Worm (Caenorhabditis elegans) whole organism, mixed stage, embryonic: Measurements from ENCODE around the gene nhr-255.

ENCODE experiments used
- M03D4.4 ChIP-seq: sonication (generic microtip); optimal IDR thresholded peaks from 2 replicates; lab custom pipeline; 2017; ENCODE audit warnings: mild to moderate bottlenecking, missing genetic modification characterization, missing compliant biosample characterization
- bed-3 ChIP-seq: fragments of 200-800 bp; sonication (Bioruptor generic); optimal IDR thresholded peaks from 3 replicates; lab custom pipeline; 2018; ENCODE audit warnings: mild to moderate bottlenecking, missing genetic modification characterization, moderate library complexity, missing compliant biosample characterization
- blmp-1 ChIP-seq: fragments of 150-350 bp; optimal IDR thresholded peaks from 2 replicates; lab custom pipeline; 2014; ENCODE audit warnings: missing biosample characterization, missing genetic modification characterization
- ceh-39 ChIP-seq: fragments of 150-350 bp; optimal IDR thresholded peaks from 2 replicates; lab custom pipeline; 2014; ENCODE audit warnings: missing biosample characterization, missing genetic modification characterization
- ceh-43 ChIP-seq: fragments of 200-800 bp; sonication (Bioruptor generic); optimal IDR thresholded peaks from 2 replicates; lab custom pipeline; 2018; ENCODE audit warnings: mild to moderate bottlenecking, missing genetic modification characterization, moderate library complexity, missing compliant biosample characterization
- ces-1 ChIP-seq: fragments of 150-350 bp; optimal IDR thresholded peaks from 2 replicates; lab custom pipeline; 2014; ENCODE audit warnings: missing biosample characterization, missing genetic modification reagents, missing genetic modification characterization
- cnd-1 ChIP-seq: fragments of 200-800 bp; sonication (Bioruptor generic); optimal IDR thresholded peaks from 2 replicates; lab custom pipeline; 2018; ENCODE audit warnings: mild to moderate bottlenecking, missing genetic modification characterization, missing compliant biosample characterization
- drap-1 ChIP-seq: fragments of 200-800 bp; sonication (Bioruptor generic); optimal IDR thresholded peaks from 3 replicates; lab custom pipeline; 2018; ENCODE audit warnings: mild to moderate bottlenecking, missing genetic modification characterization, missing compliant biosample characterization
- flh-1 ChIP-seq: fragments of 200-800 bp; sonication (Bioruptor generic); optimal IDR thresholded peaks from 2 replicates; lab custom pipeline; 2018; ENCODE audit warnings: mild to moderate bottlenecking, missing genetic modification characterization, moderate library complexity, missing compliant biosample characterization
- ham-2 ChIP-seq: fragments of 200-800 bp; sonication (Bioruptor generic); optimal IDR thresholded peaks from 2 replicates; lab custom pipeline; 2018; ENCODE audit warnings: mild to moderate bottlenecking, missing genetic modification characterization, missing compliant biosample characterization
- hlh-1 ChIP-seq: fragments of 150-350 bp; optimal IDR thresholded peaks from 2 replicates; lab custom pipeline; 2014; ENCODE audit warnings: missing biosample characterization, missing genetic modification reagents, missing genetic modification characterization
- lin-13 ChIP-seq: fragments of 150-350 bp; optimal IDR thresholded peaks from 2 replicates; lab custom pipeline; 2014; ENCODE audit warnings: missing biosample characterization, missing genetic modification characterization
- lsy-2 ChIP-seq: fragments of 150-350 bp; optimal IDR thresholded peaks from 2 replicates; lab custom pipeline; 2014; ENCODE audit warnings: missing biosample characterization, missing genetic modification characterization
- mab-5 ChIP-seq: fragments of 150-350 bp; optimal IDR thresholded peaks from 2 replicates; lab custom pipeline; 2014; ENCODE audit warnings: missing biosample characterization, missing genetic modification characterization
- mep-1 ChIP-seq: fragments of 150-350 bp; optimal IDR thresholded peaks from 2 replicates; lab custom pipeline; 2017; ENCODE audit warnings: missing biosample characterization, missing genetic modification reagents, missing genetic modification characterization, inconsistent platforms
- mls-2 ChIP-seq: sonication (generic microtip); optimal IDR thresholded peaks from 2 replicates; lab custom pipeline; 2016; ENCODE audit warnings: mild to moderate bottlenecking, missing genetic modification characterization, moderate library complexity, missing compliant biosample characterization
- nhr-2 ChIP-seq: fragments of 150-350 bp; optimal IDR thresholded peaks from 2 replicates; lab custom pipeline; 2014; ENCODE audit warnings: missing biosample characterization, missing genetic modification characterization
- nhr-237 ChIP-seq: fragments of 150-350 bp; optimal IDR thresholded peaks from 2 replicates; lab custom pipeline; 2014; ENCODE audit warnings: missing biosample characterization, missing genetic modification characterization
- nhr-28 ChIP-seq: fragments of 150-350 bp; optimal IDR thresholded peaks from 2 replicates; lab custom pipeline; 2014; ENCODE audit warnings: missing biosample characterization, missing genetic modification characterization
- nhr-76 ChIP-seq: sonication (generic microtip); optimal IDR thresholded peaks from 2 replicates; lab custom pipeline; 2017; ENCODE audit warnings: missing biosample characterization, missing genetic modification characterization
- pha-4 ChIP-seq: fragments of 150-350 bp; optimal IDR thresholded peaks from 2 replicates; lab custom pipeline; 2018; ENCODE audit warnings: missing biosample characterization, missing genetic modification reagents, missing genetic modification characterization
- sem-2 ChIP-seq: fragments of 200-800 bp; sonication (Bioruptor generic); optimal IDR thresholded peaks from 2 replicates; lab custom pipeline; 2018; ENCODE audit warnings: mild to moderate bottlenecking, missing genetic modification characterization, missing compliant biosample characterization
- sptf-1 ChIP-seq: sonication (generic microtip); optimal IDR thresholded peaks from 2 replicates; lab custom pipeline; 2017; ENCODE audit warnings: mild to moderate bottlenecking, missing genetic modification characterization, moderate library complexity, missing compliant biosample characterization
- unc-120 ChIP-seq: sonication (generic microtip); optimal IDR thresholded peaks from 2 replicates; lab custom pipeline; 2017; ENCODE audit warnings: missing genetic modification characterization, missing compliant biosample characterization; ENCODE audit not compliant: poor library complexity, severe bottlenecking
- unc-39 ChIP-seq: fragments of 150-350 bp; optimal IDR thresholded peaks from 2 replicates; lab custom pipeline; 2014; ENCODE audit warnings: missing biosample characterization, missing genetic modification characterization
- unc-62 ChIP-seq: fragments of 150-350 bp; optimal IDR thresholded peaks from 2 replicates; lab custom pipeline; 2014; ENCODE audit warnings: missing biosample characterization, missing genetic modification reagents, missing genetic modification characterization
- zip-8 ChIP-seq: fragments of 150-350 bp; optimal IDR thresholded peaks from 2 replicates; lab custom pipeline; 2014; ENCODE audit warnings: missing biosample characterization, missing genetic modification characterization
- ztf-11 ChIP-seq: fragments of 150-350 bp; optimal IDR thresholded peaks from 2 replicates; lab custom pipeline; 2014; ENCODE audit warnings: missing biosample characterization, missing genetic modification characterization

Gene nhr-255

ce11 chrX:15771411-15771810, 29.0 kb downstream of the nhr-255 start, which contains the start of gene Y7A5A.1:
Gene Y7A5A.1 (minus strand): TSS chrX:15771493.
- TF ChIP-seq ztf-11 (no peak), nhr-76 (no peak), unc-120 (tag; lab: Kevin White, UChicago) (no peak), pha-4 (tag; lab: Kevin White, UChicago) (no peak), nhr-237 (tag; lab: Kevin White, UChicago) (no peak), unc-39 (no peak), drap-1 (GFP tag; lab: Kevin White, UChicago) (no peak), ceh-43 (no peak), hlh-1 (no peak), unc-62 (GFP tag; lab: Kevin White, UChicago) (no peak), sptf-1 (tag; lab: Kevin White, UChicago) (no peak), M03D4.4 (tag; lab: Kevin White, UChicago) (no peak)

ce11 chrX:15772674-15773073, 30.3 kb downstream of the nhr-255 start, which contains the start of gene Y7A5A.2:
Gene Y7A5A.2 (minus strand): TSS chrX:15772735.
- TF ChIP-seq nhr-28 (tag; lab: Kevin White, UChicago) (no peak), blmp-1 (tag; lab: Kevin White, UChicago) (peak; percentile 40)

ce11 chrX:15773262-15773908, 31.0 kb downstream of the nhr-255 start, which contains the start of gene Y7A5A.13:
Gene Y7A5A.13 (plus strand): TSS chrX:15773858.
- TF ChIP-seq nhr-237 (tag; lab: Kevin White, UChicago) (no peak), lsy-2 (tag; lab: Kevin White, UChicago) (no peak), sem-2 (GFP tag; lab: Kevin White, UChicago) (no peak), mab-5 (tag; lab: Kevin White, UChicago) (no peak), M03D4.4 (tag; lab: Kevin White, UChicago) (no peak), nhr-76 (no peak), ces-1 (GFP tag; lab: Kevin White, UChicago) (no peak), zip-8 (tag; lab: Kevin White, UChicago) (no peak), bed-3 (GFP tag; lab: Kevin White, UChicago) (no peak)

ce11 chrX:15779503-15779902, 37.1 kb downstream of the nhr-255 start:
- TF ChIP-seq lsy-2 (tag; lab: Kevin White, UChicago) = no peak
- TF ChIP-seq mep-1 = no peak
- no peak for TF ChIP-seq nhr-2 (tag; lab: Kevin White, UChicago)
- TF ChIP-seq flh-1 (GFP tag; lab: Kevin White, UChicago) = no peak
- no peak for TF ChIP-seq unc-39
- TF ChIP-seq unc-62 (GFP tag; lab: Kevin White, UChicago) = no peak

- TF ChIP-seq nhr-2 (tag; lab: Kevin White, UChicago) (no peak), cnd-1 (tag; lab: Kevin White, UChicago) (no peak), lsy-2 (tag; lab: Kevin White, UChicago) (no peak)
Measured at ce11 chrX:15782027-15782426, 39.6 kb downstream of the nhr-255 start, which contains the start of gene Y7A5A.24. Gene Y7A5A.24 (minus strand): TSS chrX:15782127.

- TF ChIP-seq flh-1 (GFP tag; lab: Kevin White, UChicago) (no peak), drap-1 (GFP tag; lab: Kevin White, UChicago) (no peak), lin-13 (no peak), nhr-28 (tag; lab: Kevin White, UChicago) (no peak), M03D4.4 (tag; lab: Kevin White, UChicago) (no peak), ham-2 (GFP tag; lab: Kevin White, UChicago) (no peak), nhr-237 (tag; lab: Kevin White, UChicago) (no peak), ceh-39 (tag; lab: Kevin White, UChicago) (no peak), bed-3 (GFP tag; lab: Kevin White, UChicago) (no peak), mep-1 (no peak), mls-2 (no peak), mab-5 (tag; lab: Kevin White, UChicago) (no peak)
Measured at ce11 chrX:15784570-15784969, 42.2 kb downstream of the nhr-255 start, which contains the start of gene Y7A5A.3. Gene Y7A5A.3 (minus strand): TSS chrX:15784670.
